Worm (Caenorhabditis elegans) whole organism, L4 larva: Measurements from ENCODE around the gene B0507.7.

Experiments
- aly-2 ChIP-seq: sonication (generic microtip); optimal IDR thresholded peaks from 2 replicates; lab custom pipeline; 2018; ENCODE audit warnings: missing biosample characterization, missing genetic modification characterization
- ceh-28 ChIP-seq: fragments of 150-350 bp; optimal IDR thresholded peaks from 2 replicates; lab custom pipeline; 2014; ENCODE audit warnings: missing biosample characterization, missing genetic modification reagents, missing genetic modification characterization
- ceh-82 ChIP-seq: sonication (generic microtip); optimal IDR thresholded peaks from 2 replicates; lab custom pipeline; 2017; ENCODE audit warnings: missing biosample characterization, missing genetic modification characterization
- mdt-29 ChIP-seq: fragments of 200-800 bp; sonication (Bioruptor generic); IDR thresholded peaks from 2 replicates; pipeline ENCODE4 v1.3.6; 2022; ENCODE audit warnings: missing genetic modification reagents, missing genetic modification characterization, missing compliant biosample characterization
- mxl-2 ChIP-seq: fragments of 200-800 bp; sonication (Bioruptor generic); conservative IDR thresholded peaks from 2 replicates; pipeline ENCODE4 v1.3.6; 2022; ENCODE audit warnings: missing genetic modification reagents, missing genetic modification characterization, missing compliant biosample characterization
- nhr-237 ChIP-seq: sonication (generic microtip); optimal IDR thresholded peaks from 2 replicates; lab custom pipeline; 2017; ENCODE audit warnings: missing biosample characterization, missing genetic modification characterization
- nhr-76 ChIP-seq: fragments of 150-350 bp; optimal IDR thresholded peaks from 2 replicates; lab custom pipeline; 2014; ENCODE audit warnings: missing biosample characterization, missing genetic modification characterization
- rbr-2 ChIP-seq: sonication (generic microtip); optimal IDR thresholded peaks from 2 replicates; lab custom pipeline; 2016; ENCODE audit warnings: missing genotype, missing genetic modification characterization, missing compliant biosample characterization
- sdz-12 ChIP-seq: fragments of 200-800 bp; sonication (Bioruptor generic); optimal IDR thresholded peaks from 2 replicates; lab custom pipeline; 2018; ENCODE audit warnings: mild to moderate bottlenecking, missing genetic modification characterization, missing compliant biosample characterization
- unc-62 ChIP-seq, 3 experiments: fragments of 150-350 bp in 1 of 3; sonication (generic microtip); optimal IDR thresholded peaks in 2 of 3; peaks in 1 of 3; 1 replicate in 1 of 3; 2 replicates in 2 of 3; lab custom pipeline; 2014 to 2017; ENCODE audit warnings: missing biosample characterization in 3 of 3, missing genetic modification characterization in 3 of 3, missing genetic modification reagents in 3 of 3, missing genotype in 1 of 3
- vab-7 ChIP-seq: fragments of 200-800 bp; sonication (Bioruptor generic); IDR thresholded peaks from 2 replicates; pipeline ENCODE4 v1.3.6; 2022; ENCODE audit warnings: missing genetic modification reagents, missing genetic modification characterization, missing compliant biosample characterization

DNA sequence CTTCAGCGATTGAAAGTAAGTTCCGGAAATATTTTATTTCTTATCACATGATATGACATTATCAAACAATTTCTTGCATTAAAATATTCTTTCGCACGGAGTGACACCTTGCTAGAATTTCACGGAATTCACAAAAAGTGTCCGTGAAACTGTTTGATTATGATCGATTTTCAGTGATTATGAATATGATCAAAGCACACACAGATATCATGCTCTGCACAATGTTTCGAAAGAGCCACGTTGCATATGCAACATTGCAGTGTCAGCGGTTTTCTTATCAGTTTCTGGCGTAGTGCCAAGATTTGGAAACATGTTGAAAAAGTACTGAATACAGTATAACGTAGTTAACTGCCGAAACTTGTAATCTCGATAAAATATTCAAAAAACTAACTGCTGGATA is 10.6 kb upstream of the B0507.7 start:
- no peak for TF ChIP-seq nhr-237 (tag; lab: Kevin White, UChicago)
- TF ChIP-seq aly-2 (tag; lab: Kevin White, UChicago), result no peak
- TF ChIP-seq ceh-28 (tag; lab: Kevin White, UChicago), result no peak
- TF ChIP-seq unc-62 (GFP tag; optimal IDR thresholded peaks at IDR 0.05 in 1 of 2; lab: Kevin White, UChicago), result no peak
- TF ChIP-seq unc-62 (tag; optimal IDR thresholded peaks at IDR 0.05; lab: Kevin White, UChicago), result no peak
- TF ChIP-seq mxl-2 (GFP tag; lab: Robert Waterston, UW), result no peak
- no peak for TF ChIP-seq nhr-76 (tag; lab: Kevin White, UChicago)
- no peak for TF ChIP-seq ceh-82 (tag; lab: Kevin White, UChicago)
- no peak for TF ChIP-seq vab-7
- no peak for TF ChIP-seq rbr-2 (tag; lab: Kevin White, UChicago)
- no peak for TF ChIP-seq sdz-12 (GFP tag; lab: Kevin White, UChicago)
- no peak for TF ChIP-seq mdt-29 (GFP tag; lab: Robert Waterston, UW)
